Worm (Caenorhabditis elegans) whole organism, midembryonic: ENCODE data around the gene Y75B8A.44.

Experiments
- klf-2 ChIP-seq: fragments of 200-800 bp; sonication (Bioruptor generic); conservative IDR thresholded peaks from 2 replicates; pipeline ENCODE4 v1.3.6; 2022; ENCODE audit warnings: missing genetic modification reagents, missing genetic modification characterization, missing compliant biosample characterization
- ref-1 ChIP-seq: fragments of 200-800 bp; sonication (Bioruptor generic); conservative IDR thresholded peaks from 2 replicates; pipeline ENCODE4 v1.3.6; 2022; ENCODE audit warnings: missing genetic modification reagents, missing genetic modification characterization, missing compliant biosample characterization

ce11 chrIII:12155759-12156158 lies 38.5 kb upstream of the Y75B8A.44 start:
- TF ChIP-seq ref-1 (GFP tag; lab: Robert Waterston, UW) (no peak), klf-2 (no peak)
